Worm (Caenorhabditis elegans) whole organism, L2 larva: Measurements from ENCODE around the gene col-135.

Experiments used
- F13H6.1 ChIP-seq: sonication (generic microtip); optimal IDR thresholded peaks from 2 replicates; lab custom pipeline; 2016; ENCODE audit warnings: missing genetic modification characterization, missing compliant biosample characterization
- blmp-1 ChIP-seq: sonication (generic microtip); optimal IDR thresholded peaks from 2 replicates; lab custom pipeline; 2017; ENCODE audit warnings: missing genetic modification characterization, mild to moderate bottlenecking, missing compliant biosample characterization, antibody characterized with exemption, moderate library complexity; ENCODE audit not compliant: insufficient read depth
- ceh-82 ChIP-seq: fragments of 150-350 bp; optimal IDR thresholded peaks from 2 replicates; lab custom pipeline; 2014; ENCODE audit warnings: missing biosample characterization, missing genetic modification characterization
- mdl-1 ChIP-seq, 2 experiments: fragments of 150-350 bp in 1 of 2; sonication (generic microtip) in 1 of 2; optimal IDR thresholded peaks; 2 replicates each; lab custom pipeline; 2017; ENCODE audit warnings: missing biosample characterization in 2 of 2, missing genetic modification characterization in 2 of 2
- nhr-23 ChIP-seq: fragments of 150-350 bp; optimal IDR thresholded peaks from 2 replicates; lab custom pipeline; 2014; ENCODE audit warnings: missing biosample characterization, missing genetic modification reagents, missing genetic modification characterization
- nhr-237 ChIP-seq: fragments of 150-350 bp; optimal IDR thresholded peaks from 2 replicates; lab custom pipeline; 2014; ENCODE audit warnings: missing biosample characterization, missing genetic modification characterization
- skn-1 ChIP-seq: sonication (generic microtip); optimal IDR thresholded peaks from 2 replicates; lab custom pipeline; 2017; ENCODE audit warnings: missing biosample characterization, missing genetic modification characterization
- unc-62 ChIP-seq: fragments of 150-350 bp; optimal IDR thresholded peaks from 2 replicates; lab custom pipeline; 2014; ENCODE audit warnings: missing biosample characterization, missing genetic modification reagents, missing genetic modification characterization
- zag-1 ChIP-seq: fragments of 150-350 bp; optimal IDR thresholded peaks from 2 replicates; lab custom pipeline; 2014; ENCODE audit warnings: missing biosample characterization, missing genetic modification characterization

DNA sequence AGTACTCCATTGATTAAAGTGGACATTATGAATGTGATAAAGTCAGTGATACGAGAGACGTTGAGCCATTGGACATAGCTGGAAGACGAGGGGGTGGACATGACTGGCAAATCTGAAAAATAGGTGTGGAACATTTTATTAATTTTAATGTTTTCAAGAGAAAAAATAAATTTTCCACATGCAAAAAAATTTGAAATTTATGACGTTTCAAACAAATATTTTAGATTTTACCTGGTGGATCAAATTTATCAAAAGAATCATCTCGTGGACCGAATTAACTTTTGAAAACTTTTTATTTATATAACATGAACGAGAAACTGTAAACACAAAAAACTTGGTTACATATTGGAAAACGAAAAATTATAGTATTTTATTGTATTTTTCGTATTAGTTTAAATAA lies 15.5 kb upstream of the col-135 start, which contains the start of gene str-78:
- TF ChIP-seq skn-1 (no peak), blmp-1 (no peak), ceh-82 (tag; lab: Kevin White, UChicago) (no peak), zag-1 (tag; lab: Kevin White, UChicago) (no peak), nhr-23 (tag; lab: Kevin White, UChicago) (no peak), nhr-237 (tag; lab: Kevin White, UChicago) (no peak), F13H6.1 (tag; lab: Kevin White, UChicago) (no peak), unc-62 (GFP tag; lab: Kevin White, UChicago) (no peak), mdl-1 (tag; optimal IDR thresholded peaks at IDR 0.05; lab: Kevin White, UChicago) (no peak)
